Worm (Caenorhabditis elegans) whole organism, young adult: Measurements from ENCODE around the gene Y75B12A.2.

Experiments
- B0336.3 ChIP-seq: fragments of 200-800 bp; sonication (Bioruptor generic); IDR thresholded peaks from 2 replicates; pipeline ENCODE4 v1.3.6; 2022; ENCODE audit warnings: missing genetic modification characterization, missing compliant biosample characterization
- D2030.7 ChIP-seq: fragments of 200-800 bp; sonication (Bioruptor generic); IDR thresholded peaks from 2 replicates; pipeline ENCODE4 v1.3.6; 2022; ENCODE audit warnings: missing genetic modification reagents, missing genetic modification characterization, missing compliant biosample characterization
- F10E7.11 ChIP-seq: sonication (generic microtip); optimal IDR thresholded peaks from 2 replicates; lab custom pipeline; 2017; ENCODE audit warnings: mild to moderate bottlenecking, missing genetic modification characterization, moderate library complexity, missing compliant biosample characterization
- F23B12.7 ChIP-seq: sonication (generic microtip); optimal IDR thresholded peaks from 2 replicates; lab custom pipeline; 2017; ENCODE audit warnings: missing genetic modification characterization, mild to moderate bottlenecking, missing compliant biosample characterization, antibody characterized with exemption, moderate library complexity; ENCODE audit not compliant: insufficient read depth
- F49E8.2 ChIP-seq: sonication (generic microtip); optimal IDR thresholded peaks from 3 replicates; lab custom pipeline; 2017; ENCODE audit warnings: missing genetic modification characterization, mild to moderate bottlenecking, missing compliant biosample characterization, antibody characterized with exemption, moderate library complexity; ENCODE audit not compliant: insufficient read depth
- F52B5.7 ChIP-seq: sonication (generic microtip); optimal IDR thresholded peaks from 2 replicates; lab custom pipeline; 2016; ENCODE audit warnings: mild to moderate bottlenecking, missing genetic modification characterization, missing compliant biosample characterization
- K11D2.4 ChIP-seq: fragments of 200-800 bp; sonication (Bioruptor generic); IDR thresholded peaks from 2 replicates; pipeline ENCODE4 v1.3.6; 2022; ENCODE audit warnings: missing genetic modification reagents, missing genetic modification characterization, missing compliant biosample characterization
- K12H6.12 ChIP-seq: fragments of 200-800 bp; sonication (Bioruptor generic); optimal IDR thresholded peaks from 2 replicates; lab custom pipeline; 2018; ENCODE audit warnings: mild to moderate bottlenecking, missing genetic modification characterization, missing compliant biosample characterization
- Y53G8AR.9 ChIP-seq: fragments of 200-800 bp; sonication (Bioruptor generic); conservative IDR thresholded peaks from 2 replicates; pipeline ENCODE4 v1.3.6; 2022; ENCODE audit warnings: missing genetic modification reagents, missing genetic modification characterization, missing compliant biosample characterization
- Y79H2A.3 ChIP-seq: fragments of 200-800 bp; sonication (Bioruptor generic); conservative IDR thresholded peaks from 2 replicates; pipeline ENCODE4 v1.3.6; 2022; ENCODE audit warnings: missing genetic modification reagents, missing genetic modification characterization, missing compliant biosample characterization
- attf-3 ChIP-seq: fragments of 200-800 bp; sonication (Bioruptor generic); conservative IDR thresholded peaks from 2 replicates; pipeline ENCODE4 v1.3.6; 2022; ENCODE audit warnings: missing genetic modification reagents, missing genetic modification characterization, missing compliant biosample characterization
- attf-5 ChIP-seq: fragments of 200-800 bp; sonication (Bioruptor generic); optimal IDR thresholded peaks from 2 replicates; lab custom pipeline; 2018; ENCODE audit warnings: mild to moderate bottlenecking, missing genetic modification characterization, missing compliant biosample characterization
- ccch-3 ChIP-seq: fragments of 200-800 bp; sonication (Bioruptor generic); optimal IDR thresholded peaks from 2 replicates; lab custom pipeline; 2018; ENCODE audit warnings: mild to moderate bottlenecking, missing genetic modification characterization, missing compliant biosample characterization
- cebp-1 ChIP-seq, 2 experiments: fragments of 200-800 bp in 1 of 2; sonication (Bioruptor generic) in 1 of 2; sonication (generic microtip) in 1 of 2; IDR thresholded peaks in 1 of 2; optimal IDR thresholded peaks in 1 of 2; 2 replicates each; pipeline versions ENCODE4 v1.3.6 to Lab custom; 2017 to 2022; ENCODE audit warnings: missing compliant biosample characterization in 2 of 2, missing genetic modification characterization in 2 of 2, mild to moderate bottlenecking in 1 of 2, missing genetic modification reagents in 1 of 2, moderate library complexity in 1 of 2
- ceh-27 ChIP-seq: fragments of 200-800 bp; sonication (Bioruptor generic); optimal IDR thresholded peaks from 2 replicates; lab custom pipeline; 2018; ENCODE audit warnings: mild to moderate bottlenecking, missing genetic modification characterization, moderate library complexity, missing compliant biosample characterization
- ceh-58 ChIP-seq: fragments of 200-800 bp; sonication (Bioruptor generic); IDR thresholded peaks from 2 replicates; pipeline ENCODE4 v1.3.6; 2022; ENCODE audit warnings: missing genetic modification characterization, missing compliant biosample characterization
- egl-44 ChIP-seq: fragments of 200-800 bp; sonication (Bioruptor generic); IDR thresholded peaks from 2 replicates; pipeline ENCODE4 v1.3.6; 2022; ENCODE audit warnings: missing genetic modification reagents, missing genetic modification characterization, missing compliant biosample characterization
- egrh-3 ChIP-seq: fragments of 200-800 bp; sonication (Bioruptor generic); IDR thresholded peaks from 2 replicates; pipeline ENCODE4 v1.3.6; 2022; ENCODE audit warnings: missing genetic modification reagents, missing genetic modification characterization, missing compliant biosample characterization
- gei-17 ChIP-seq: fragments of 200-800 bp; sonication (Bioruptor generic); optimal IDR thresholded peaks from 2 replicates; lab custom pipeline; 2018; ENCODE audit warnings: mild to moderate bottlenecking, missing genetic modification characterization, missing compliant biosample characterization
- him-1 ChIP-seq: sonication (generic microtip); optimal IDR thresholded peaks from 2 replicates; lab custom pipeline; 2016; ENCODE audit warnings: missing genotype, missing genetic modification reagents, missing genetic modification characterization, missing compliant biosample characterization
- hlh-26 ChIP-seq: fragments of 200-800 bp; sonication (Bioruptor generic); conservative IDR thresholded peaks from 2 replicates; pipeline ENCODE4 v1.3.6; 2022; ENCODE audit warnings: missing genetic modification reagents, missing genetic modification characterization, missing compliant biosample characterization
- hmg-1.2 ChIP-seq: fragments of 200-800 bp; sonication (Bioruptor generic); IDR thresholded peaks from 2 replicates; pipeline ENCODE4 v1.3.6; 2022; ENCODE audit warnings: missing genetic modification reagents, missing genetic modification characterization, missing compliant biosample characterization
- hsf-1 ChIP-seq: fragments of 200-800 bp; sonication (Bioruptor generic); IDR thresholded peaks from 2 replicates; pipeline ENCODE4 v1.3.6; 2022; ENCODE audit warnings: missing genetic modification reagents, missing genetic modification characterization, missing compliant biosample characterization
- let-526 ChIP-seq: fragments of 200-800 bp; sonication (Bioruptor generic); IDR thresholded peaks from 2 replicates; pipeline ENCODE4 v1.3.6; 2022; ENCODE audit warnings: missing genetic modification reagents, missing genetic modification characterization, missing compliant biosample characterization
- lin-35 ChIP-seq, 3 experiments: fragments of 150-350 bp in 2 of 3; sonication (generic microtip) in 1 of 3; optimal IDR thresholded peaks; 2 replicates each; lab custom pipeline; 2014 to 2018; ENCODE audit warnings: missing biosample characterization in 3 of 3, missing genetic modification characterization in 3 of 3, missing genetic modification reagents in 3 of 3
- lin-40 ChIP-seq: sonication (generic microtip); optimal IDR thresholded peaks from 2 replicates; lab custom pipeline; 2016; ENCODE audit warnings: missing genetic modification characterization, mild to moderate bottlenecking, missing compliant biosample characterization, missing genotype, missing genetic modification reagents
- lir-1 ChIP-seq: fragments of 200-800 bp; sonication (Bioruptor generic); conservative IDR thresholded peaks from 2 replicates; pipeline ENCODE4 v1.3.6; 2022; ENCODE audit warnings: missing genetic modification reagents, missing genetic modification characterization, missing compliant biosample characterization
- lsl-1 ChIP-seq: fragments of 200-800 bp; sonication (Bioruptor generic); optimal IDR thresholded peaks from 2 replicates; lab custom pipeline; 2018; ENCODE audit warnings: mild to moderate bottlenecking, missing genetic modification characterization, moderate library complexity, missing compliant biosample characterization
- madf-10 ChIP-seq: sonication (generic microtip); optimal IDR thresholded peaks from 2 replicates; lab custom pipeline; 2016; ENCODE audit warnings: mild to moderate bottlenecking, missing genetic modification characterization, missing compliant biosample characterization
- mcd-1 ChIP-seq: fragments of 200-800 bp; sonication (Bioruptor generic); IDR thresholded peaks from 2 replicates; pipeline ENCODE4 v1.3.6; 2022; ENCODE audit warnings: missing genetic modification reagents, missing genetic modification characterization, missing compliant biosample characterization
- mes-4 ChIP-seq: sonication (generic microtip); optimal IDR thresholded peaks from 2 replicates; lab custom pipeline; 2016; ENCODE audit warnings: missing genotype, missing genetic modification characterization, missing compliant biosample characterization
- mxl-1 ChIP-seq: sonication (generic microtip); optimal IDR thresholded peaks from 2 replicates; lab custom pipeline; 2016; ENCODE audit warnings: missing genetic modification characterization, missing compliant biosample characterization
- repo-1 ChIP-seq: sonication (generic microtip); optimal IDR thresholded peaks from 2 replicates; lab custom pipeline; 2017; ENCODE audit warnings: mild to moderate bottlenecking, missing genetic modification characterization, missing compliant biosample characterization
- sdz-38 ChIP-seq: sonication (generic microtip); optimal IDR thresholded peaks from 2 replicates; lab custom pipeline; 2016; ENCODE audit warnings: missing genotype, missing genetic modification characterization, missing compliant biosample characterization
- sea-2 ChIP-seq: fragments of 200-800 bp; sonication (Bioruptor generic); IDR thresholded peaks from 2 replicates; pipeline ENCODE4 v1.3.6; 2022; ENCODE audit warnings: missing genetic modification characterization, missing compliant biosample characterization
- snpc-1.1 ChIP-seq: sonication (generic microtip); optimal IDR thresholded peaks from 2 replicates; lab custom pipeline; 2017; ENCODE audit warnings: missing genetic modification characterization, mild to moderate bottlenecking, missing compliant biosample characterization, antibody characterized with exemption, moderate library complexity, missing genotype, missing genetic modification reagents; ENCODE audit not compliant: insufficient read depth
- snpc-3.4 ChIP-seq: sonication (generic microtip); optimal IDR thresholded peaks from 2 replicates; lab custom pipeline; 2017; ENCODE audit warnings: missing genetic modification characterization, mild to moderate bottlenecking, missing compliant biosample characterization, antibody characterized with exemption, moderate library complexity, missing genotype, missing genetic modification reagents
- snpc-4 ChIP-seq, 5 experiments: fragments of 150-350 bp in 1 of 5; sonication (generic microtip) in 4 of 5; optimal IDR thresholded peaks; 2 replicates each; lab custom pipeline; 2014 to 2018; ENCODE audit warnings: missing genetic modification characterization in 5 of 5, missing biosample characterization in 3 of 5, antibody characterized with exemption in 2 of 5, mild to moderate bottlenecking in 2 of 5, missing compliant biosample characterization in 2 of 5, missing genotype in 2 of 5, moderate library complexity in 2 of 5, missing genetic modification reagents in 1 of 5
- tbp1 ChIP-seq: fragments of 200-800 bp; sonication (Bioruptor generic); optimal IDR thresholded peaks from 2 replicates; lab custom pipeline; 2018; ENCODE audit warnings: mild to moderate bottlenecking, missing genetic modification characterization, missing compliant biosample characterization
- zfh-2 ChIP-seq: fragments of 200-800 bp; sonication (Bioruptor generic); conservative IDR thresholded peaks from 2 replicates; pipeline ENCODE4 v1.3.6; 2022; ENCODE audit warnings: missing genetic modification reagents, missing genetic modification characterization, missing compliant biosample characterization
- ztf-18 ChIP-seq: sonication (generic microtip); optimal IDR thresholded peaks from 2 replicates; lab custom pipeline; 2016; ENCODE audit warnings: missing genotype, mild to moderate bottlenecking, missing genetic modification characterization, missing compliant biosample characterization
- ztf-26 ChIP-seq: sonication (generic microtip); optimal IDR thresholded peaks from 2 replicates; lab custom pipeline; 2017; ENCODE audit warnings: missing genetic modification characterization, missing compliant biosample characterization

The Y75B12A.2 gene

DNA sequence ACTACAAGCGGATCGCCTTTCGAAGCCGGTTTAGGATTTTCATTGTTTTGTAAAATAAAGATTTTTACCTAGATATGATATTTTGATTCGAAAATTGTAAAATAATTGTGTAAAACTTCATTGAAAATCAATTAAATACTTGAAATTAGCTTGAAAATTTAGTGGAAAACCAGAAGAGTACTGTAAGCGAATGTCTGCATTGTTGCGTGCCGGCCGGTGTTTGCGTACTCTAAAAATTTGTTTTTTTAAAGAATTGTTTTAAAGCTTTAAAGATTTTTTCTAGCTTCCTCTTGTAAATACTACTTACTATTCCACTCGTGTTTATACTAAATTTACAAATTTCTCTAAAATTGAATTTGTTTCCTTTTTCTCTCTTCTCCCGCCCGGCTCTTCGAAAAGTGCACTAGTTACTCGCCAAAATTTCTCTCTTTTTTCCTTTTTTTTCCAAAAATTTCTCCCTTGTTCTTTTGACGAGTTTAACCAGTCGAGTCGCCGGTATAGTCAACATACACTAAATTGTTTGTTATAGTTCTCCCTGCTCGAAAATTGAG is 39.9 kb upstream of the Y75B12A.2 start:
- TF ChIP-seq mes-4 (tag; lab: Kevin White, UChicago) = no peak
- no peak for TF ChIP-seq sea-2
- peak; percentile 42; the same call in 1 of the 2 replicates for TF ChIP-seq D2030.7 (GFP tag; lab: Robert Waterston, UW)
- peak; percentile 62 for TF ChIP-seq lsl-1 (GFP tag; lab: Kevin White, UChicago)
- no peak for TF ChIP-seq gei-17 (GFP tag; lab: Kevin White, UChicago)
- no peak for TF ChIP-seq ceh-58
- TF ChIP-seq, all 124 proteins: peak for 2

DNA sequence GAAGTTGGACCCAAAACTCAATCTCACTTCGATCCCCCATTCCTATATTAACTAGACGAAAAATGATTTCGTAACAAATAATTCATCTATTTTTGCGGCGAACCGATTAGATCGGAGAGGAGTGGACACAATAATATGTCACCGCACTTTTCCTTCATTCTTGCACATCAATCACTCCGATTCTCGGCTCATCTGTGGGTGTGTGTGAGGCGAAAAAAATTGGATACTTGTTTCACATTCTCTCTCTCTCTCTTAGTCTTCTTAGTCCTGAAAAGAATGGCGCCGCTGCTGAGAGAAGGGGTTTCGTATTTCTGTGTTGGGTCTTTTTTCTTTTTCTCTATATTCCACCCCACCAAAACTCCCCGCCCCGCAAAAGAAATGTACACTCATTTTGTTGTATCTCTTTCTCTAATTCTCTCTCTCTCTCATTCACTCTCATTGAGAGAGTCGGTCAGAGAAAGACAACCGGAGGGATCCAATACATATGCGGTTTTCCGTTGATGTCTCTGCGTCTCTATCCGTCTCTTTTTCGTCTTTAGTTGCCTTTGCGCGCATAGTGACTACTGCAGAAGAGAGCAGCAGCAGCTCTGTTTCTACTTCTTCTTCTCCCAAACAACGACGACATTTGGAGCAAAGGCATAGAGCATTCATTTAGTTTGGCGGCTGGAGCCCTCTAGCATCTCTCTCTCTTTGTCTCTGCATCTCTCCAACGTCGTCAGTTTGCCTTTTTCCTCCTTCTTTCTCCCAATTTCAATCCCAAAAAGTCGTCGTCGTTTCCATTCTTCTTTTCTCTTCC is 38.1 kb upstream of the Y75B12A.2 start, which contains the start of gene unc-76:
Gene unc-76 (plus strand): TSS at position 746 of the 796 bp plus-strand sequence.
- TF ChIP-seq let-526 (no peak), lir-1 (GFP tag; lab: Robert Waterston, UW) (no peak), ceh-58 (no peak), ztf-18 (tag; lab: Kevin White, UChicago) (peak; percentile 29), attf-3 (no peak), ztf-26 (tag; lab: Kevin White, UChicago) (no peak), ceh-27 (peak; percentile 13), egl-44 (GFP tag; lab: Robert Waterston, UW) (no peak), F49E8.2 (tag; lab: Kevin White, UChicago) (no peak), snpc-1.1 (no peak), D2030.7 (GFP tag; lab: Robert Waterston, UW) (no peak), B0336.3 (peak; percentile 39; the same call in 1 of the 2 replicates), madf-10 (tag; lab: Kevin White, UChicago) (peak; percentile 20), K12H6.12 (tag; lab: Kevin White, UChicago) (peak; percentile 89), tbp1 (GFP tag; lab: Kevin White, UChicago) (peak; percentile 10), cebp-1 (GFP tag; IDR thresholded peaks at IDR 0.05; lab: Robert Waterston, UW) (no peak), cebp-1 (tag; optimal IDR thresholded peaks at IDR 0.05; lab: Kevin White, UChicago) (peak; percentile 67), mcd-1 (GFP tag; lab: Robert Waterston, UW) (peak; percentile 51), egrh-3 (GFP tag; lab: Robert Waterston, UW) (0 out of 2 replicates have a peak, but pooled peaks have one; percentile 15), him-1 (tag; lab: Kevin White, UChicago) (no peak), snpc-3.4 (tag; lab: Kevin White, UChicago) (no peak), F10E7.11 (no peak), Y79H2A.3 (GFP tag; lab: Robert Waterston, UW) (no peak), lin-40 (peak; percentile 76), repo-1 (tag; lab: Kevin White, UChicago) (no peak), lin-35 (GFP tag; optimal IDR thresholded peaks at IDR 0.05; lab: Kevin White, UChicago) (no peak), F23B12.7 (tag; lab: Kevin White, UChicago) (no peak), F52B5.7 (tag; lab: Kevin White, UChicago) (no peak), Y53G8AR.9 (GFP tag; lab: Robert Waterston, UW) (no peak), hlh-26 (no peak), K11D2.4 (GFP tag; lab: Robert Waterston, UW) (peak; percentile 56; the same call in 1 of the 2 replicates), zfh-2 (peak; percentile 53; the same call in 1 of the 2 replicates), sdz-38 (tag; lab: Kevin White, UChicago) (no peak), hsf-1 (GFP tag; lab: Robert Waterston, UW) (no peak; the same call in 1 of the 2 replicates), snpc-4 (GFP tag; optimal IDR thresholded peaks at IDR 0.05; lab: Kevin White, UChicago) (no peak), snpc-4 (tag; optimal IDR thresholded peaks at IDR 0.05; lab: Kevin White, UChicago) (peak in 2 of 4 experiments; percentile 34 to 55), gei-17 (GFP tag; lab: Kevin White, UChicago) (no peak), mxl-1 (tag; lab: Kevin White, UChicago) (no peak), hmg-1.2 (GFP tag; lab: Robert Waterston, UW) (peak; percentile 69), attf-5 (GFP tag; lab: Kevin White, UChicago) (peak; percentile 38), ccch-3 (GFP tag; lab: Kevin White, UChicago) (no peak)
